Worm (Caenorhabditis elegans) whole organism, L3 larva: Measurements from ENCODE around the gene spe-26.

ENCODE experiments used
- egl-27 ChIP-seq: sonication (generic microtip); optimal IDR thresholded peaks from 4 replicates; lab custom pipeline; 2017; ENCODE audit warnings: missing biosample characterization, missing genetic modification reagents, missing genetic modification characterization
- lin-39 ChIP-seq: fragments of 150-350 bp; optimal IDR thresholded peaks from 2 replicates; lab custom pipeline; 2018; ENCODE audit warnings: missing biosample characterization, missing genetic modification reagents, missing genetic modification characterization
- nfya-1 ChIP-seq: sonication (generic microtip); optimal IDR thresholded peaks from 2 replicates; lab custom pipeline; 2017; ENCODE audit warnings: missing genetic modification characterization, mild to moderate bottlenecking, missing compliant biosample characterization, antibody characterized with exemption, moderate library complexity; ENCODE audit not compliant: insufficient read depth
- nhr-11 ChIP-seq: fragments of 150-350 bp; optimal IDR thresholded peaks from 2 replicates; lab custom pipeline; 2014; ENCODE audit warnings: missing biosample characterization, missing genetic modification characterization
- pqm-1 ChIP-seq: fragments of 150-350 bp; optimal IDR thresholded peaks from 2 replicates; lab custom pipeline; 2017; ENCODE audit warnings: missing biosample characterization, missing genetic modification characterization, inconsistent platforms
- snpc-4 ChIP-seq: fragments of 150-350 bp; optimal IDR thresholded peaks from 2 replicates; lab custom pipeline; 2014; ENCODE audit warnings: missing biosample characterization, missing genetic modification characterization
- unc-62 ChIP-seq: fragments of 150-350 bp; sonication (generic microtip); optimal IDR thresholded peaks from 4 replicates; lab custom pipeline; 2014; ENCODE audit warnings: missing biosample characterization, missing genetic modification reagents, missing genetic modification characterization

- TF ChIP-seq snpc-4 (peak; percentile 3), nhr-11 (tag; lab: Kevin White, UChicago) (no peak), egl-27 (tag; lab: Kevin White, UChicago) (no peak), pqm-1 (tag; lab: Kevin White, UChicago) (peak; percentile 35), lin-39 (tag; lab: Kevin White, UChicago) (no peak), unc-62 (GFP tag; lab: Kevin White, UChicago) (no peak), nfya-1 (tag; lab: Kevin White, UChicago) (peak; percentile 43)
These were observed 23.9 kb downstream of the spe-26 start, which contains the start of gene pges-2 for ce11 chrIV:10367740-10368246.
